Worm (Caenorhabditis elegans) whole organism, young adult: Measurements from ENCODE around the gene srb-12.

ENCODE experiments used
- B0035.1 ChIP-seq: sonication (generic microtip); optimal IDR thresholded peaks from 2 replicates; lab custom pipeline; 2016; ENCODE audit warnings: missing genetic modification characterization, mild to moderate bottlenecking, missing compliant biosample characterization, missing genotype, missing genetic modification reagents
- B0261.1 ChIP-seq: sonication (generic microtip); optimal IDR thresholded peaks from 2 replicates; lab custom pipeline; 2016; ENCODE audit warnings: mild to moderate bottlenecking, missing genetic modification characterization, moderate library complexity, missing compliant biosample characterization
- C06A6.2 ChIP-seq: fragments of 200-800 bp; sonication (Bioruptor generic); conservative IDR thresholded peaks from 2 replicates; pipeline ENCODE4 v1.3.6; 2022; ENCODE audit warnings: missing genetic modification characterization, missing compliant biosample characterization
- F22D6.2 ChIP-seq: sonication (generic microtip); optimal IDR thresholded peaks from 2 replicates; lab custom pipeline; 2016; ENCODE audit warnings: mild to moderate bottlenecking, missing genetic modification characterization, missing compliant biosample characterization
- F33H1.4 ChIP-seq: fragments of 200-800 bp; sonication (Bioruptor generic); IDR thresholded peaks from 2 replicates; pipeline ENCODE4 v1.3.6; 2022; ENCODE audit warnings: missing genetic modification reagents, missing genetic modification characterization, missing compliant biosample characterization
- F37B4.10 ChIP-seq: fragments of 200-800 bp; sonication (Bioruptor generic); IDR thresholded peaks from 2 replicates; pipeline ENCODE4 v1.3.6; 2022; ENCODE audit warnings: missing genetic modification characterization, missing compliant biosample characterization
- F49E8.2 ChIP-seq: sonication (generic microtip); optimal IDR thresholded peaks from 3 replicates; lab custom pipeline; 2017; ENCODE audit warnings: missing genetic modification characterization, mild to moderate bottlenecking, missing compliant biosample characterization, antibody characterized with exemption, moderate library complexity; ENCODE audit not compliant: insufficient read depth
- F52B5.7 ChIP-seq: sonication (generic microtip); optimal IDR thresholded peaks from 2 replicates; lab custom pipeline; 2016; ENCODE audit warnings: mild to moderate bottlenecking, missing genetic modification characterization, missing compliant biosample characterization
- F55B11.4 ChIP-seq: sonication (generic microtip); optimal IDR thresholded peaks from 2 replicates; lab custom pipeline; 2016; ENCODE audit warnings: missing compliant biosample characterization, missing genetic modification characterization, borderline replicate concordance; ENCODE audit not compliant: insufficient read depth
- F57A8.1 ChIP-seq: fragments of 200-800 bp; sonication (Bioruptor generic); optimal IDR thresholded peaks from 2 replicates; lab custom pipeline; 2018; ENCODE audit warnings: mild to moderate bottlenecking, missing genetic modification characterization, moderate library complexity, missing compliant biosample characterization
- K11D2.4 ChIP-seq: fragments of 200-800 bp; sonication (Bioruptor generic); IDR thresholded peaks from 2 replicates; pipeline ENCODE4 v1.3.6; 2022; ENCODE audit warnings: missing genetic modification reagents, missing genetic modification characterization, missing compliant biosample characterization
- K12H6.12 ChIP-seq: fragments of 200-800 bp; sonication (Bioruptor generic); optimal IDR thresholded peaks from 2 replicates; lab custom pipeline; 2018; ENCODE audit warnings: mild to moderate bottlenecking, missing genetic modification characterization, missing compliant biosample characterization
- Y56A3A.18 ChIP-seq: fragments of 200-800 bp; sonication (Bioruptor generic); IDR thresholded peaks from 2 replicates; pipeline ENCODE4 v1.3.6; 2022; ENCODE audit warnings: missing genetic modification reagents, missing genetic modification characterization, missing compliant biosample characterization
- Y67H2A.10 ChIP-seq: fragments of 200-800 bp; sonication (Bioruptor generic); conservative IDR thresholded peaks from 2 replicates; pipeline ENCODE4 v1.3.6; 2022; ENCODE audit warnings: missing genetic modification reagents, missing genetic modification characterization, missing compliant biosample characterization
- Y79H2A.3 ChIP-seq: fragments of 200-800 bp; sonication (Bioruptor generic); conservative IDR thresholded peaks from 2 replicates; pipeline ENCODE4 v1.3.6; 2022; ENCODE audit warnings: missing genetic modification reagents, missing genetic modification characterization, missing compliant biosample characterization
- athp-1 ChIP-seq: sonication (generic microtip); optimal IDR thresholded peaks from 2 replicates; lab custom pipeline; 2017; ENCODE audit warnings: mild to moderate bottlenecking, missing genetic modification characterization, missing compliant biosample characterization
- bed-1 ChIP-seq: fragments of 200-800 bp; sonication (Bioruptor generic); IDR thresholded peaks from 2 replicates; pipeline ENCODE4 v1.3.6; 2022; ENCODE audit warnings: missing genetic modification reagents, missing genetic modification characterization, missing compliant biosample characterization
- bed-2 ChIP-seq: fragments of 200-800 bp; sonication (Bioruptor generic); IDR thresholded peaks from 2 replicates; pipeline ENCODE4 v1.3.6; 2022; ENCODE audit warnings: missing genetic modification reagents, missing genetic modification characterization, missing compliant biosample characterization
- cebp-1 ChIP-seq, 2 experiments: fragments of 200-800 bp in 1 of 2; sonication (Bioruptor generic) in 1 of 2; sonication (generic microtip) in 1 of 2; IDR thresholded peaks in 1 of 2; optimal IDR thresholded peaks in 1 of 2; 2 replicates each; pipeline versions ENCODE4 v1.3.6 to Lab custom; 2017 to 2022; ENCODE audit warnings: missing compliant biosample characterization in 2 of 2, missing genetic modification characterization in 2 of 2, mild to moderate bottlenecking in 1 of 2, missing genetic modification reagents in 1 of 2, moderate library complexity in 1 of 2
- ceh-58 ChIP-seq: fragments of 200-800 bp; sonication (Bioruptor generic); IDR thresholded peaks from 2 replicates; pipeline ENCODE4 v1.3.6; 2022; ENCODE audit warnings: missing genetic modification characterization, missing compliant biosample characterization
- dpff-1 ChIP-seq: sonication (generic microtip); optimal IDR thresholded peaks from 2 replicates; lab custom pipeline; 2017; ENCODE audit warnings: mild to moderate bottlenecking, missing genetic modification characterization, missing compliant biosample characterization
- dpl-1 ChIP-seq: fragments of 150-350 bp; optimal IDR thresholded peaks from 2 replicates; lab custom pipeline; 2014; ENCODE audit warnings: missing biosample characterization, missing genetic modification reagents, missing genetic modification characterization
- egrh-3 ChIP-seq: fragments of 200-800 bp; sonication (Bioruptor generic); IDR thresholded peaks from 2 replicates; pipeline ENCODE4 v1.3.6; 2022; ENCODE audit warnings: missing genetic modification reagents, missing genetic modification characterization, missing compliant biosample characterization
- him-1 ChIP-seq: sonication (generic microtip); optimal IDR thresholded peaks from 2 replicates; lab custom pipeline; 2016; ENCODE audit warnings: missing genotype, missing genetic modification reagents, missing genetic modification characterization, missing compliant biosample characterization
- hlh-26 ChIP-seq: fragments of 200-800 bp; sonication (Bioruptor generic); conservative IDR thresholded peaks from 2 replicates; pipeline ENCODE4 v1.3.6; 2022; ENCODE audit warnings: missing genetic modification reagents, missing genetic modification characterization, missing compliant biosample characterization
- hmg-1.2 ChIP-seq: fragments of 200-800 bp; sonication (Bioruptor generic); IDR thresholded peaks from 2 replicates; pipeline ENCODE4 v1.3.6; 2022; ENCODE audit warnings: missing genetic modification reagents, missing genetic modification characterization, missing compliant biosample characterization
- lag-1 ChIP-seq: fragments of 200-800 bp; sonication (Bioruptor generic); IDR thresholded peaks from 2 replicates; pipeline ENCODE4 v1.3.6; 2022; ENCODE audit warnings: missing genetic modification reagents, missing genetic modification characterization, missing compliant biosample characterization
- let-526 ChIP-seq: fragments of 200-800 bp; sonication (Bioruptor generic); IDR thresholded peaks from 2 replicates; pipeline ENCODE4 v1.3.6; 2022; ENCODE audit warnings: missing genetic modification reagents, missing genetic modification characterization, missing compliant biosample characterization
- let-607 ChIP-seq, 2 experiments: fragments of 200-800 bp in 1 of 2; sonication (Bioruptor generic) in 1 of 2; sonication (generic microtip) in 1 of 2; optimal IDR thresholded peaks; 2 replicates each; lab custom pipeline; 2016 to 2018; ENCODE audit warnings: mild to moderate bottlenecking in 2 of 2, missing compliant biosample characterization in 2 of 2, missing genetic modification characterization in 2 of 2, moderate library complexity in 2 of 2, missing genotype in 1 of 2
- lin-26 ChIP-seq: fragments of 200-800 bp; sonication (Bioruptor generic); IDR thresholded peaks from 2 replicates; pipeline ENCODE4 v1.3.6; 2022; ENCODE audit warnings: missing genetic modification reagents, missing genetic modification characterization, missing compliant biosample characterization
- lin-35 ChIP-seq, 3 experiments: fragments of 150-350 bp in 2 of 3; sonication (generic microtip) in 1 of 3; optimal IDR thresholded peaks; 2 replicates each; lab custom pipeline; 2014 to 2018; ENCODE audit warnings: missing biosample characterization in 3 of 3, missing genetic modification characterization in 3 of 3, missing genetic modification reagents in 3 of 3
- lin-40 ChIP-seq: sonication (generic microtip); optimal IDR thresholded peaks from 2 replicates; lab custom pipeline; 2016; ENCODE audit warnings: missing genetic modification characterization, mild to moderate bottlenecking, missing compliant biosample characterization, missing genotype, missing genetic modification reagents
- madf-10 ChIP-seq: sonication (generic microtip); optimal IDR thresholded peaks from 2 replicates; lab custom pipeline; 2016; ENCODE audit warnings: mild to moderate bottlenecking, missing genetic modification characterization, missing compliant biosample characterization
- madf-3 ChIP-seq: fragments of 200-800 bp; sonication (Bioruptor generic); IDR thresholded peaks from 2 replicates; pipeline ENCODE4 v1.3.6; 2022; ENCODE audit warnings: missing genetic modification reagents, missing genetic modification characterization, missing compliant biosample characterization
- mcd-1 ChIP-seq: fragments of 200-800 bp; sonication (Bioruptor generic); IDR thresholded peaks from 2 replicates; pipeline ENCODE4 v1.3.6; 2022; ENCODE audit warnings: missing genetic modification reagents, missing genetic modification characterization, missing compliant biosample characterization
- mel-28 ChIP-seq: sonication (generic microtip); optimal IDR thresholded peaks from 2 replicates; lab custom pipeline; 2016; ENCODE audit warnings: borderline replicate concordance, mild to moderate bottlenecking, missing genetic modification characterization, missing compliant biosample characterization
- nfya-1 ChIP-seq: sonication (generic microtip); optimal IDR thresholded peaks from 2 replicates; lab custom pipeline; 2017; ENCODE audit warnings: antibody characterized with exemption, missing compliant biosample characterization, missing genetic modification characterization, borderline replicate concordance; ENCODE audit not compliant: insufficient read depth
- nfya-2 ChIP-seq: fragments of 200-800 bp; sonication (Bioruptor generic); IDR thresholded peaks from 2 replicates; pipeline ENCODE4 v1.3.6; 2022; ENCODE audit warnings: missing genetic modification reagents, missing genetic modification characterization, missing compliant biosample characterization
- nhr-179 ChIP-seq: sonication (generic microtip); optimal IDR thresholded peaks from 2 replicates; lab custom pipeline; 2016; ENCODE audit warnings: mild to moderate bottlenecking, missing genetic modification characterization, missing compliant biosample characterization
- nhr-90 ChIP-seq: sonication (generic microtip); optimal IDR thresholded peaks from 2 replicates; lab custom pipeline; 2016; ENCODE audit warnings: missing genotype, mild to moderate bottlenecking, missing genetic modification characterization, missing compliant biosample characterization
- pha-4 ChIP-seq: fragments of 150-350 bp; sonication (generic microtip); optimal IDR thresholded peaks from 2 replicates; lab custom pipeline; 2014; ENCODE audit warnings: missing biosample characterization, missing genetic modification reagents, missing genetic modification characterization
- rcor-1 ChIP-seq: fragments of 200-800 bp; sonication (Bioruptor generic); IDR thresholded peaks from 2 replicates; pipeline ENCODE4 v1.3.6; 2022; ENCODE audit warnings: missing genetic modification reagents, missing genetic modification characterization, missing compliant biosample characterization
- rec-8 ChIP-seq, 2 experiments: sonication (generic microtip); optimal IDR thresholded peaks; 2 replicates each; lab custom pipeline; 2016; ENCODE audit warnings: mild to moderate bottlenecking in 2 of 2, missing genetic modification characterization in 2 of 2, missing genetic modification reagents in 2 of 2, missing genotype in 2 of 2, missing biosample characterization in 1 of 2, missing compliant biosample characterization in 1 of 2, moderate library complexity in 1 of 2
- sdz-38 ChIP-seq: sonication (generic microtip); optimal IDR thresholded peaks from 2 replicates; lab custom pipeline; 2016; ENCODE audit warnings: missing genotype, missing genetic modification characterization, missing compliant biosample characterization
- unc-130 ChIP-seq: sonication (generic microtip); optimal IDR thresholded peaks from 2 replicates; lab custom pipeline; 2016; ENCODE audit warnings: missing genetic modification reagents, missing genetic modification characterization, missing compliant biosample characterization
- ztf-22 ChIP-seq: fragments of 200-800 bp; sonication (Bioruptor generic); optimal IDR thresholded peaks from 2 replicates; lab custom pipeline; 2018; ENCODE audit warnings: mild to moderate bottlenecking, missing genetic modification characterization, moderate library complexity, missing compliant biosample characterization
- ztf-25 ChIP-seq: fragments of 200-800 bp; sonication (Bioruptor generic); IDR thresholded peaks from 2 replicates; pipeline ENCODE4 v1.3.6; 2022; ENCODE audit warnings: missing genetic modification reagents, missing genetic modification characterization, missing compliant biosample characterization
- ztf-3 ChIP-seq: fragments of 200-800 bp; sonication (Bioruptor generic); optimal IDR thresholded peaks from 2 replicates; lab custom pipeline; 2018; ENCODE audit warnings: mild to moderate bottlenecking, missing genetic modification characterization, missing compliant biosample characterization

The srb-12 gene

DNA sequence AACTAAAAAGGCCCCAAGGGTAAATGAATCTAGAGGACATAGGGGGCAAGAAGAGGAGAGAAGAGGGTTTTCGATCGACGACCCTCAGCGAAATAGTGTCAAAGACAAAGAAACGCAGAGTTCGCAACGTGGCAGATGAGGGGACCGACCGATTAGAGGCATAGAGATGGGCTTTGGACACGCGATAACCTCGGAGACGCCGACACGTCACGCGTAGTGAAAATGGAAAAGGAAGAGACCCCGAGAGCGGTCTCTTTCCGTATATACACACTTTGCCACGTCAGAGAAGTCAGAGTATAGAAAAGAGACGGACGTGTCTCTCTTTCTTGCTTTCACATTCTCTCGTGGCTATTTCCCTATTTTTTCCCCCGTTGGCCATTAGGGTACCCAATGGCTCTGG lies 27.1 kb upstream of the srb-12 start (continued):
- TF ChIP-seq lin-40 (tag; lab: Kevin White, UChicago) (peak; percentile 58), nfya-2 (GFP tag; lab: Robert Waterston, UW) (no peak), pha-4 (tag; lab: Kevin White, UChicago) (no peak), lin-26 (peak; percentile 58; the same call in 1 of the 2 replicates), mel-28 (tag; lab: Kevin White, UChicago) (no peak), Y56A3A.18 (GFP tag; lab: Robert Waterston, UW) (no peak), madf-10 (tag; lab: Kevin White, UChicago) (peak; percentile 61), him-1 (no peak), dpl-1 (no peak), F37B4.10 (GFP tag; lab: Robert Waterston, UW) (no peak), bed-1 (GFP tag; lab: Robert Waterston, UW) (no peak), Y79H2A.3 (GFP tag; lab: Robert Waterston, UW) (no peak), F33H1.4 (no peak), F52B5.7 (tag; lab: Kevin White, UChicago) (peak; percentile 32), rec-8 (tag; optimal IDR thresholded peaks at IDR 0.05; lab: Kevin White, UChicago) (no peak), cebp-1 (GFP tag; IDR thresholded peaks at IDR 0.05; lab: Robert Waterston, UW) (no peak), cebp-1 (tag; optimal IDR thresholded peaks at IDR 0.05; lab: Kevin White, UChicago) (peak; percentile 72), lin-35 (GFP tag; optimal IDR thresholded peaks at IDR 0.05; lab: Kevin White, UChicago) (peak in 1 of 3 experiments; percentile 50), nfya-1 (no peak), rcor-1 (GFP tag; lab: Robert Waterston, UW) (no peak; the same call in 1 of the 2 replicates), lag-1 (GFP tag; lab: Robert Waterston, UW) (no peak), ceh-58 (GFP tag; lab: Robert Waterston, UW) (no peak), nhr-179 (tag; lab: Kevin White, UChicago) (no peak), sdz-38 (tag; lab: Kevin White, UChicago) (no peak), unc-130 (GFP tag; lab: Kevin White, UChicago) (no peak), let-526 (GFP tag; lab: Robert Waterston, UW) (no peak), F49E8.2 (tag; lab: Kevin White, UChicago) (no peak), Y67H2A.10 (GFP tag; lab: Robert Waterston, UW) (no peak), egrh-3 (GFP tag; lab: Robert Waterston, UW) (no peak), let-607 (tag; optimal IDR thresholded peaks at IDR 0.05; lab: Kevin White, UChicago) (peak; percentile 47 to 89), hmg-1.2 (GFP tag; lab: Robert Waterston, UW) (peak; percentile 83), athp-1 (tag; lab: Kevin White, UChicago) (no peak), bed-2 (GFP tag; lab: Robert Waterston, UW) (no peak), mcd-1 (GFP tag; lab: Robert Waterston, UW) (peak; percentile 25; the same call in 1 of the 2 replicates), dpff-1 (no peak), F22D6.2 (tag; lab: Kevin White, UChicago) (no peak), F57A8.1 (no peak), B0035.1 (tag; lab: Kevin White, UChicago) (no peak), C06A6.2 (no peak), B0261.1 (no peak), K11D2.4 (GFP tag; lab: Robert Waterston, UW) (peak; percentile 31; the same call in 1 of the 2 replicates), nhr-90 (tag; lab: Kevin White, UChicago) (peak; percentile 16), ztf-3 (GFP tag; lab: Kevin White, UChicago) (peak; percentile 42), hlh-26 (no peak), ztf-25 (GFP tag; lab: Robert Waterston, UW) (no peak), ztf-22 (GFP tag; lab: Kevin White, UChicago) (no peak), madf-3 (GFP tag; lab: Robert Waterston, UW) (no peak), K12H6.12 (peak; percentile 51), F55B11.4 (tag; lab: Kevin White, UChicago) (no peak)
